Fruit fly (Drosophila melanogaster) whole organism, embryonic: ENCODE measurements around the gene CG7289.

ENCODE experiments used
- Antp ChIP-seq: fragments of 200-800 bp; sonication (Bioruptor generic); optimal IDR thresholded peaks from 3 replicates; lab custom pipeline; 2016; ENCODE audit warnings: missing biosample characterization, missing genetic modification characterization
- BtbVII ChIP-seq: fragments of 200-800 bp; sonication (Bioruptor generic); optimal IDR thresholded peaks from 3 replicates; lab custom pipeline; 2017; ENCODE audit warnings: missing biosample characterization, mild to moderate bottlenecking, missing genetic modification characterization
- CG10321 ChIP-seq: fragments of 200-800 bp; sonication (Bioruptor generic); IDR thresholded peaks from 2 replicates; pipeline ENCODE4 v1.3.6; 2022; ENCODE audit warnings: missing biosample characterization, missing genetic modification characterization
- CG10366 ChIP-seq: fragments of 200-800 bp; sonication (Bioruptor generic); IDR thresholded peaks from 2 replicates; pipeline ENCODE4 v1.3.6; 2022; ENCODE audit warnings: missing biosample characterization, missing genetic modification characterization
- CG10654 ChIP-seq: fragments of 200-800 bp; sonication (Bioruptor generic); optimal IDR thresholded peaks from 2 replicates; lab custom pipeline; 2016; ENCODE audit warnings: missing biosample characterization, missing genetic modification characterization
- CG11247 ChIP-seq: fragments of 200-800 bp; sonication (Bioruptor generic); IDR thresholded peaks from 2 replicates; pipeline ENCODE4 v1.3.6; 2022; ENCODE audit warnings: missing biosample characterization, missing genetic modification characterization
- CG11398 ChIP-seq: fragments of 200-800 bp; sonication (Bioruptor generic); optimal IDR thresholded peaks from 2 replicates; lab custom pipeline; 2016; ENCODE audit warnings: missing biosample characterization, missing genetic modification characterization
- CG12391 ChIP-seq: fragments of 200-800 bp; sonication (Bioruptor generic); optimal IDR thresholded peaks from 3 replicates; lab custom pipeline; 2018; ENCODE audit warnings: missing biosample characterization, mild to moderate bottlenecking, missing genetic modification characterization, moderate library complexity
- CG13287 ChIP-seq: fragments of 200-800 bp; sonication (Bioruptor generic); IDR thresholded peaks from 2 replicates; pipeline ENCODE4 v1.3.6; 2022; ENCODE audit warnings: missing biosample characterization, missing genetic modification characterization; ENCODE audit not compliant: partially characterized antibody
- CG14860 ChIP-seq: fragments of 200-800 bp; sonication (Bioruptor generic); IDR thresholded peaks from 3 replicates; pipeline ENCODE4 v1.3.6; 2022; ENCODE audit warnings: missing biosample characterization, missing genetic modification characterization; ENCODE audit not compliant: partially characterized antibody
- CG15269 ChIP-seq: fragments of 200-800 bp; sonication (Bioruptor generic); optimal IDR thresholded peaks from 2 replicates; lab custom pipeline; 2018; ENCODE audit warnings: missing biosample characterization, mild to moderate bottlenecking, missing genetic modification characterization, moderate library complexity
- CG15479 ChIP-seq: fragments of 200-800 bp; sonication (Bioruptor generic); optimal IDR thresholded peaks from 3 replicates; lab custom pipeline; 2019; ENCODE audit warnings: missing biosample characterization, mild to moderate bottlenecking, missing genetic modification characterization, moderate library complexity
- CG16813 ChIP-seq: fragments of 200-800 bp; sonication (Bioruptor generic); IDR thresholded peaks from 3 replicates; pipeline ENCODE4 v1.3.6; 2022; ENCODE audit warnings: missing biosample characterization, missing genetic modification characterization; ENCODE audit not compliant: partially characterized antibody
- CG2129 ChIP-seq: fragments of 200-800 bp; sonication (Bioruptor generic); IDR thresholded peaks from 2 replicates; pipeline ENCODE4 v1.3.6; 2022; ENCODE audit warnings: missing biosample characterization, missing genetic modification characterization; ENCODE audit not compliant: partially characterized antibody
- CG31224 ChIP-seq: fragments of 200-800 bp; sonication (Bioruptor generic); IDR thresholded peaks from 2 replicates; pipeline ENCODE4 v1.3.6; 2022; ENCODE audit warnings: missing biosample characterization, missing genetic modification characterization
- CG31365 ChIP-seq: fragments of 200-800 bp; sonication (Bioruptor generic); optimal IDR thresholded peaks from 2 replicates; lab custom pipeline; 2018; ENCODE audit warnings: missing biosample characterization, mild to moderate bottlenecking, missing genetic modification characterization
- CG3407 ChIP-seq: fragments of 200-800 bp; sonication (Bioruptor generic); optimal IDR thresholded peaks from 2 replicates; lab custom pipeline; 2018; ENCODE audit warnings: missing biosample characterization, mild to moderate bottlenecking, missing genetic modification characterization
- CG34224 ChIP-seq: fragments of 200-800 bp; sonication (Bioruptor generic); IDR thresholded peaks from 3 replicates; pipeline ENCODE4 v1.3.6; 2022; ENCODE audit warnings: missing biosample characterization, missing genetic modification characterization; ENCODE audit not compliant: partially characterized antibody
- CG34422 ChIP-seq: fragments of 200-800 bp; sonication (Bioruptor generic); IDR thresholded peaks from 3 replicates; pipeline ENCODE4 v1.3.6; 2022; ENCODE audit warnings: missing biosample characterization, missing genetic modification characterization
- CG42726 ChIP-seq: fragments of 200-800 bp; sonication (Bioruptor generic); IDR thresholded peaks from 2 replicates; pipeline ENCODE4 v1.3.6; 2022; ENCODE audit warnings: missing biosample characterization, missing genetic modification characterization; ENCODE audit not compliant: partially characterized antibody
- CG6175 ChIP-seq: fragments of 200-800 bp; sonication (Bioruptor generic); IDR thresholded peaks from 3 replicates; pipeline ENCODE4 v1.3.6; 2022; ENCODE audit warnings: missing biosample characterization, missing genetic modification characterization
- CG7556 ChIP-seq: fragments of 200-800 bp; sonication (Bioruptor generic); optimal IDR thresholded peaks from 2 replicates; lab custom pipeline; 2017; ENCODE audit warnings: missing biosample characterization, mild to moderate bottlenecking, missing genetic modification characterization
- CG7839 ChIP-seq: fragments of 200-800 bp; sonication (Bioruptor generic); optimal IDR thresholded peaks from 3 replicates; lab custom pipeline; 2018; ENCODE audit warnings: missing biosample characterization, mild to moderate bottlenecking, missing genetic modification characterization, moderate library complexity
- CTCF ChIP-seq: fragments of 200-800 bp; sonication (Bioruptor generic); optimal IDR thresholded peaks from 2 replicates; lab custom pipeline; 2017; ENCODE audit warnings: missing biosample characterization, mild to moderate bottlenecking, missing genetic modification characterization, moderate library complexity
- CrebB ChIP-seq: fragments of 200-800 bp; sonication (Bioruptor generic); optimal IDR thresholded peaks from 3 replicates; lab custom pipeline; 2018; ENCODE audit warnings: missing biosample characterization, mild to moderate bottlenecking, missing genetic modification characterization
- Dek ChIP-seq: fragments of 200-800 bp; sonication (Bioruptor generic); optimal IDR thresholded peaks from 3 replicates; lab custom pipeline; 2019; ENCODE audit warnings: missing biosample characterization, mild to moderate bottlenecking, missing genetic modification characterization, moderate library complexity
- Dfd ChIP-seq, 2 experiments: fragments of >200 bp; optimal IDR thresholded peaks; 2 replicates each; lab custom pipeline; 2017; ENCODE audit warnings: missing biosample characterization in 2 of 2, missing genetic modification characterization in 2 of 2
- ERR ChIP-seq: fragments of 200-800 bp; sonication (Bioruptor generic); optimal IDR thresholded peaks from 2 replicates; lab custom pipeline; 2016; ENCODE audit warnings: missing biosample characterization, missing genetic modification characterization
- H2.0 ChIP-seq: fragments of 200-800 bp; sonication (Bioruptor generic); IDR thresholded peaks from 2 replicates; pipeline ENCODE4 v1.3.6; 2022; ENCODE audit warnings: missing biosample characterization, missing genetic modification characterization
- Hmx ChIP-seq: fragments of 200-800 bp; sonication (Bioruptor generic); optimal IDR thresholded peaks from 2 replicates; lab custom pipeline; 2016; ENCODE audit warnings: missing biosample characterization, missing genetic modification characterization
- Opbp ChIP-seq: fragments of 200-800 bp; sonication (Bioruptor generic); IDR thresholded peaks from 3 replicates; pipeline ENCODE4 v1.3.6; 2022; ENCODE audit warnings: missing biosample characterization, missing genetic modification characterization; ENCODE audit not compliant: partially characterized antibody
- PHDP ChIP-seq: fragments of 200-800 bp; sonication (Bioruptor generic); optimal IDR thresholded peaks from 3 replicates; lab custom pipeline; 2018; ENCODE audit warnings: missing biosample characterization, mild to moderate bottlenecking, missing genetic modification characterization, moderate library complexity
- Pdp1 ChIP-seq, 2 experiments: fragments of 200-800 bp; sonication (Bioruptor generic); optimal IDR thresholded peaks; 3 replicates each; lab custom pipeline; 2016; ENCODE audit warnings: missing biosample characterization in 2 of 2, missing genetic modification characterization in 2 of 2, mild to moderate bottlenecking in 1 of 2, moderate library complexity in 1 of 2
- Ptx1 ChIP-seq: fragments of 200-800 bp; sonication (Bioruptor generic); IDR thresholded peaks from 2 replicates; pipeline ENCODE4 v1.3.6; 2022; ENCODE audit warnings: missing biosample characterization, missing genetic modification characterization
- Scr ChIP-seq: fragments of 200-800 bp; sonication (Bioruptor generic); IDR thresholded peaks from 2 replicates; pipeline ENCODE4 v1.3.6; 2022; ENCODE audit warnings: missing biosample characterization, missing genetic modification characterization; ENCODE audit not compliant: partially characterized antibody
- Sox100B ChIP-seq: fragments of 200-800 bp; sonication (Bioruptor generic); optimal IDR thresholded peaks from 3 replicates; lab custom pipeline; 2018; ENCODE audit warnings: missing biosample characterization, mild to moderate bottlenecking, missing genetic modification characterization
- Sry-β ChIP-seq: fragments of 200-800 bp; sonication (Bioruptor generic); optimal IDR thresholded peaks from 2 replicates; lab custom pipeline; 2018; ENCODE audit warnings: missing biosample characterization, mild to moderate bottlenecking, missing genetic modification characterization, moderate library complexity
- bbx ChIP-seq: fragments of 200-800 bp; sonication (Bioruptor generic); IDR thresholded peaks from 2 replicates; pipeline ENCODE4 v1.3.6; 2022; ENCODE audit warnings: missing biosample characterization, missing genetic modification characterization; ENCODE audit not compliant: partially characterized antibody
- cad ChIP-seq: fragments of >200 bp; optimal IDR thresholded peaks from 2 replicates; lab custom pipeline; 2017; ENCODE audit warnings: missing biosample characterization, missing genetic modification characterization
- cas ChIP-seq: fragments of 200-800 bp; sonication (Bioruptor generic); IDR thresholded peaks from 2 replicates; pipeline ENCODE4 v1.3.6; 2022; ENCODE audit warnings: missing biosample characterization, missing genetic modification characterization
- danr ChIP-seq: fragments of 200-800 bp; sonication (Bioruptor generic); IDR thresholded peaks from 2 replicates; pipeline ENCODE4 v1.3.6; 2022; ENCODE audit warnings: missing biosample characterization, missing genetic modification characterization
- pan ChIP-seq, 4 experiments: fragments of >200 bp in 3 of 4; fragments of 200-800 bp in 1 of 4; sonication (Bioruptor generic) in 1 of 4; optimal IDR thresholded peaks in 3 of 4; IDR thresholded peaks in 1 of 4; 2 replicates each; pipeline versions ENCODE4 v1.3.6 to Lab custom; 2017 to 2022; ENCODE audit warnings: missing biosample characterization in 2 of 4, missing genetic modification characterization in 2 of 4, mixed read lengths in 1 of 4
- salm ChIP-seq: fragments of 200-800 bp; sonication (Bioruptor generic); optimal IDR thresholded peaks from 2 replicates; lab custom pipeline; 2018; ENCODE audit warnings: missing biosample characterization, mild to moderate bottlenecking, missing genetic modification characterization
- seq ChIP-seq: fragments of 200-800 bp; sonication (Bioruptor generic); IDR thresholded peaks from 2 replicates; pipeline ENCODE4 v1.3.6; 2022; ENCODE audit warnings: missing biosample characterization, missing genetic modification characterization
- sr ChIP-seq: fragments of 200-800 bp; sonication (Bioruptor generic); IDR thresholded peaks from 3 replicates; pipeline ENCODE4 v1.3.6; 2022; ENCODE audit warnings: missing biosample characterization, missing genetic modification characterization
- wor ChIP-seq: fragments of 200-800 bp; sonication (Bioruptor generic); IDR thresholded peaks from 2 replicates; pipeline ENCODE4 v1.3.6; 2022; ENCODE audit warnings: missing biosample characterization, missing genetic modification characterization
- zf30C ChIP-seq: fragments of 200-800 bp; sonication (Bioruptor generic); optimal IDR thresholded peaks from 3 replicates; lab custom pipeline; 2018; ENCODE audit warnings: missing biosample characterization, mild to moderate bottlenecking, missing genetic modification characterization
- zfh2 ChIP-seq: fragments of 200-800 bp; sonication (Bioruptor generic); optimal IDR thresholded peaks from 2 replicates; lab custom pipeline; 2016; ENCODE audit warnings: missing biosample characterization, missing genetic modification characterization

The CG7289 gene

DNA sequence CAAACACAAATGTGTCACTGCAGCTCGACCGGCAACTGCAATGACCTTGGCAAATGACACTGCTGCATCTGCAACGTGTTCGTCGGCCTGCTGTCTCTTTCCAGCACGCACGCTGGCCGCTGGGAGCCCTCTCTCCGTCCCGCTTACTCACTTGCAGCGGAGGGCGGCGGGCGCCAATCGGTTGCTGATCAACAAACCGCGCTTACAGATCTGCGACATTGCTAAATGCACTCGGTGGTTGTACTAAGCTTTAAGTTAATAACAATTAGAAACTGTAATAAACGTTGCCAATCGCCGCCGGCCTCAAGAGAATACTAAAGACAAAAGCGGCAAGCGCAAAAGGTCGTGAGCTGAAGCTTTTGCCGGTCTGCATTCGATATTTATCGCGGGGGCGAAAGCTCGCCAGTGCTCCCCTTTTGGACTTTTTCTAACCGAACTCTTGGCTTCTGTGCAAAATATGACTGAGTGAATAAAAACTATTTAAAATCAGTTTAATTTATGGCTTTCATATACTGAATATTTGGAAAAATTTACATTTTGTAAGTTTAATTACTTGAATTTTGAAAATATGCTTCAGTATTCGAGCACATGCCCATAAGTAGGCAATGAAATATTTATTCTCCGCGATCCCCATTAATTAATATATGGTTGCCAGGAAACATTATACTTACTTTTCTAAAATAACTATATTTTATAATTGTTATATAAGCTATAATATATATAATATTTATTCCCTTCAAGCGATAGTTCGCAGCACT is 5.6 kb downstream of the CG7289 start, which contains the start of gene Got2 (continued):
- TF ChIP-seq zfh2 (GFP tag; lab: Kevin White, UChicago) (peak; percentile 28), bbx (peak; percentile 81), BtbVII (GFP tag; lab: Kevin White, UChicago) (no peak), Sox100B (GFP tag; lab: Kevin White, UChicago) (peak; percentile 47), cad (no peak), CG15269 (peak; percentile 29), CG15479 (GFP tag; lab: Kevin White, UChicago) (no peak), CG3407 (GFP tag; lab: Kevin White, UChicago) (no peak), H2.0 (GFP tag; lab: Robert Waterston, UW) (peak; percentile 40; the same call in 1 of the 2 replicates), CG16813 (GFP tag; lab: Robert Waterston, UW) (peak; percentile 78), danr (GFP tag; lab: Robert Waterston, UW) (no peak; the same call in 1 of the 2 replicates), Hmx (GFP tag; lab: Kevin White, UChicago) (no peak), Ptx1 (GFP tag; lab: Robert Waterston, UW) (peak; percentile 44; the same call in 1 of the 2 replicates), Scr (GFP tag; lab: Robert Waterston, UW) (peak; percentile 84), Opbp (GFP tag; lab: Robert Waterston, UW) (peak; percentile 78), CG31224 (no peak), CG13287 (peak; percentile 93), CG6175 (GFP tag; lab: Robert Waterston, UW) (0 out of 3 replicates have a peak, but pooled peaks have one; percentile 22), CG14860 (GFP tag; lab: Robert Waterston, UW) (peak; percentile 65), CG34224 (GFP tag; lab: Robert Waterston, UW) (peak; percentile 69), sr (GFP tag; lab: Robert Waterston, UW) (peak; percentile 89), wor (GFP tag; lab: Robert Waterston, UW) (no peak), CG42726 (peak; percentile 78), CG12391 (peak; percentile 64), CG10366 (GFP tag; lab: Robert Waterston, UW) (peak; percentile 31; the same call in 1 of the 2 replicates), CG2129 (GFP tag; lab: Robert Waterston, UW) (peak; percentile 18; the same call in 1 of the 2 replicates), salm (tag; lab: Kevin White, UChicago) (no peak), CrebB (tag; lab: Kevin White, UChicago) (no peak), CG11398 (GFP tag; lab: Kevin White, UChicago) (no peak), Antp (GFP tag; lab: Kevin White, UChicago) (no peak), CG10321 (GFP tag; lab: Robert Waterston, UW) (peak; percentile 87), CG7839 (tag; lab: Kevin White, UChicago) (peak; percentile 48), CG11247 (GFP tag; lab: Robert Waterston, UW) (0 out of 2 replicates have a peak, but pooled peaks have one; percentile 25), CG34422 (peak; percentile 63; the same call in 1 of the 3 replicates), Dfd (GFP tag; optimal IDR thresholded peaks at IDR 0.05; lab: Kevin White, UChicago) (no peak), Sry-β (GFP tag; lab: Kevin White, UChicago) (peak; percentile 91), cas (no peak), CTCF (no peak), zf30C (GFP tag; lab: Kevin White, UChicago) (no peak), Pdp1 (GFP tag; optimal IDR thresholded peaks at IDR 0.05; lab: Kevin White, UChicago) (no peak), CG31365 (tag; lab: Kevin White, UChicago) (peak; percentile 25), ERR (GFP tag; lab: Kevin White, UChicago) (peak; percentile 92), PHDP (tag; lab: Kevin White, UChicago) (peak; percentile 10), CG10654 (GFP tag; lab: Kevin White, UChicago) (no peak), Dek (peak; percentile 49), CG7556 (peak; percentile 48), seq (GFP tag; lab: Robert Waterston, UW) (no peak), pan (optimal IDR thresholded peaks at IDR 0.05; lab: Kevin White, UChicago) (no peak), pan (GFP tag; optimal IDR thresholded peaks at IDR 0.05 in 1 of 2, IDR thresholded peaks at IDR 0.05 in 1 of 2) (no peak)
